Worm (Caenorhabditis elegans) whole organism, young adult: Measurements from ENCODE around the gene cni-1.

Experiments used
- F49E8.2 ChIP-seq: sonication (generic microtip); optimal IDR thresholded peaks from 3 replicates; lab custom pipeline; 2017; ENCODE audit warnings: missing genetic modification characterization, mild to moderate bottlenecking, missing compliant biosample characterization, antibody characterized with exemption, moderate library complexity; ENCODE audit not compliant: insufficient read depth
- T26A5.8 ChIP-seq: sonication (generic microtip); optimal IDR thresholded peaks from 2 replicates; lab custom pipeline; 2016; ENCODE audit warnings: missing genetic modification characterization, missing compliant biosample characterization
- Y53F4B.3 ChIP-seq: fragments of 200-800 bp; sonication (Bioruptor generic); IDR thresholded peaks from 2 replicates; pipeline ENCODE4 v1.3.6; 2022; ENCODE audit warnings: missing genetic modification reagents, missing genetic modification characterization, missing compliant biosample characterization
- cebp-2 ChIP-seq: fragments of 200-800 bp; sonication (Bioruptor generic); IDR thresholded peaks from 2 replicates; pipeline ENCODE4 v1.3.6; 2022; ENCODE audit warnings: missing genetic modification characterization, missing compliant biosample characterization
- nfya-2 ChIP-seq: fragments of 200-800 bp; sonication (Bioruptor generic); IDR thresholded peaks from 2 replicates; pipeline ENCODE4 v1.3.6; 2022; ENCODE audit warnings: missing genetic modification reagents, missing genetic modification characterization, missing compliant biosample characterization
- nhr-27 ChIP-seq: fragments of 200-800 bp; sonication (Bioruptor generic); optimal IDR thresholded peaks from 2 replicates; lab custom pipeline; 2018; ENCODE audit warnings: mild to moderate bottlenecking, missing genetic modification characterization, moderate library complexity, missing compliant biosample characterization
- sea-2 ChIP-seq: fragments of 200-800 bp; sonication (Bioruptor generic); IDR thresholded peaks from 2 replicates; pipeline ENCODE4 v1.3.6; 2022; ENCODE audit warnings: missing genetic modification characterization, missing compliant biosample characterization
- snpc-3.4 ChIP-seq: sonication (generic microtip); optimal IDR thresholded peaks from 2 replicates; lab custom pipeline; 2017; ENCODE audit warnings: missing genetic modification characterization, mild to moderate bottlenecking, missing compliant biosample characterization, antibody characterized with exemption, moderate library complexity, missing genotype, missing genetic modification reagents
- snpc-4 ChIP-seq, 5 experiments: fragments of 150-350 bp in 1 of 5; sonication (generic microtip) in 4 of 5; optimal IDR thresholded peaks; 2 replicates each; lab custom pipeline; 2014 to 2018; ENCODE audit warnings: missing genetic modification characterization in 5 of 5, missing biosample characterization in 3 of 5, antibody characterized with exemption in 2 of 5, mild to moderate bottlenecking in 2 of 5, missing compliant biosample characterization in 2 of 5, missing genotype in 2 of 5, moderate library complexity in 2 of 5, missing genetic modification reagents in 1 of 5
- tbp1 ChIP-seq: fragments of 200-800 bp; sonication (Bioruptor generic); optimal IDR thresholded peaks from 2 replicates; lab custom pipeline; 2018; ENCODE audit warnings: mild to moderate bottlenecking, missing genetic modification characterization, missing compliant biosample characterization
- zfh-2 ChIP-seq: fragments of 200-800 bp; sonication (Bioruptor generic); conservative IDR thresholded peaks from 2 replicates; pipeline ENCODE4 v1.3.6; 2022; ENCODE audit warnings: missing genetic modification reagents, missing genetic modification characterization, missing compliant biosample characterization
- ztf-22 ChIP-seq: fragments of 200-800 bp; sonication (Bioruptor generic); optimal IDR thresholded peaks from 2 replicates; lab custom pipeline; 2018; ENCODE audit warnings: mild to moderate bottlenecking, missing genetic modification characterization, moderate library complexity, missing compliant biosample characterization
- ztf-28 ChIP-seq: fragments of 200-800 bp; sonication (Bioruptor generic); IDR thresholded peaks from 2 replicates; pipeline ENCODE4 v1.3.6; 2022; ENCODE audit warnings: missing genetic modification reagents, missing genetic modification characterization, missing compliant biosample characterization
- ztf-3 ChIP-seq: fragments of 200-800 bp; sonication (Bioruptor generic); optimal IDR thresholded peaks from 2 replicates; lab custom pipeline; 2018; ENCODE audit warnings: mild to moderate bottlenecking, missing genetic modification characterization, missing compliant biosample characterization

- TF ChIP-seq ztf-3 (GFP tag; lab: Kevin White, UChicago) (no peak), Y53F4B.3 (GFP tag; lab: Robert Waterston, UW) (no peak), zfh-2 (GFP tag; lab: Robert Waterston, UW) (no peak), nhr-27 (tag; lab: Kevin White, UChicago) (no peak), snpc-3.4 (no peak), snpc-4 (GFP tag; optimal IDR thresholded peaks at IDR 0.05; lab: Kevin White, UChicago) (no peak), snpc-4 (tag; optimal IDR thresholded peaks at IDR 0.05; lab: Kevin White, UChicago) (no peak), T26A5.8 (no peak), cebp-2 (GFP tag; lab: Robert Waterston, UW) (no peak), ztf-22 (GFP tag; lab: Kevin White, UChicago) (no peak), nfya-2 (GFP tag; lab: Robert Waterston, UW) (no peak), sea-2 (no peak), tbp1 (GFP tag; lab: Kevin White, UChicago) (no peak), F49E8.2 (no peak), ztf-28 (GFP tag; lab: Robert Waterston, UW) (no peak)
These were observed 4.0 kb downstream of the cni-1 start, which contains the start of gene T09E8.4 for ce11 chrV:13184137-13184536.
